Fruit fly (Drosophila melanogaster) whole organism, embryonic: ENCODE data around the gene eIF4E7.

Experiments
- Atf-2 ChIP-seq: fragments of 200-800 bp; sonication (Bioruptor generic); optimal IDR thresholded peaks from 2 replicates; lab custom pipeline; 2016; ENCODE audit warnings: missing biosample characterization, missing genetic modification characterization
- Bteb2 ChIP-seq: fragments of 200-800 bp; sonication (Bioruptor generic); optimal IDR thresholded peaks from 2 replicates; lab custom pipeline; 2016; ENCODE audit warnings: missing biosample characterization, missing genetic modification characterization
- CG10366 ChIP-seq: fragments of 200-800 bp; sonication (Bioruptor generic); IDR thresholded peaks from 2 replicates; pipeline ENCODE4 v1.3.6; 2022; ENCODE audit warnings: missing biosample characterization, missing genetic modification characterization
- CG10654 ChIP-seq: fragments of 200-800 bp; sonication (Bioruptor generic); optimal IDR thresholded peaks from 2 replicates; lab custom pipeline; 2016; ENCODE audit warnings: missing biosample characterization, missing genetic modification characterization
- CG12236 ChIP-seq: fragments of 200-800 bp; sonication (Bioruptor generic); optimal IDR thresholded peaks from 2 replicates; lab custom pipeline; 2016; ENCODE audit warnings: missing biosample characterization, missing genetic modification characterization
- CG13894 ChIP-seq: fragments of 200-800 bp; sonication (Bioruptor generic); optimal IDR thresholded peaks from 3 replicates; lab custom pipeline; 2018; ENCODE audit warnings: missing biosample characterization, mild to moderate bottlenecking, missing genetic modification characterization, moderate library complexity
- CG1529 ChIP-seq: fragments of 200-800 bp; sonication (Bioruptor generic); optimal IDR thresholded peaks from 3 replicates; lab custom pipeline; 2018; ENCODE audit warnings: missing biosample characterization, missing genetic modification characterization
- CG1647 ChIP-seq: fragments of 200-800 bp; sonication (Bioruptor generic); optimal IDR thresholded peaks from 3 replicates; lab custom pipeline; 2016; ENCODE audit warnings: missing biosample characterization, missing genetic modification characterization
- CG16863 ChIP-seq: fragments of 200-800 bp; sonication (Bioruptor generic); optimal IDR thresholded peaks from 3 replicates; lab custom pipeline; 2016; ENCODE audit warnings: missing biosample characterization, missing genetic modification characterization
- CG17359 ChIP-seq: fragments of 200-800 bp; sonication (Bioruptor generic); optimal IDR thresholded peaks from 3 replicates; lab custom pipeline; 2018; ENCODE audit warnings: missing biosample characterization, mild to moderate bottlenecking, missing genetic modification characterization, moderate library complexity
- CG2116 ChIP-seq: fragments of 200-800 bp; sonication (Bioruptor generic); optimal IDR thresholded peaks from 3 replicates; lab custom pipeline; 2018; ENCODE audit warnings: missing biosample characterization, mild to moderate bottlenecking, missing genetic modification characterization
- CG2889 ChIP-seq: fragments of 200-800 bp; sonication (Bioruptor generic); IDR thresholded peaks from 3 replicates; pipeline ENCODE4 v1.3.6; 2022; ENCODE audit warnings: missing biosample characterization, missing genetic modification characterization
- CG30403 ChIP-seq: fragments of 200-800 bp; sonication (Bioruptor generic); optimal IDR thresholded peaks from 3 replicates; lab custom pipeline; 2016; ENCODE audit warnings: missing biosample characterization, missing genetic modification characterization
- CG32532 ChIP-seq: fragments of 200-800 bp; sonication (Bioruptor generic); IDR thresholded peaks from 2 replicates; pipeline ENCODE4 v1.3.6; 2022; ENCODE audit warnings: missing biosample characterization, missing genetic modification characterization
- CG33213 ChIP-seq: fragments of 200-800 bp; sonication (Bioruptor generic); optimal IDR thresholded peaks from 3 replicates; lab custom pipeline; 2016; ENCODE audit warnings: missing biosample characterization, missing genetic modification characterization
- CG7357 ChIP-seq: fragments of 200-800 bp; sonication (Bioruptor generic); IDR thresholded peaks from 3 replicates; pipeline ENCODE4 v1.3.6; 2022; ENCODE audit warnings: missing biosample characterization, missing genetic modification characterization
- CG8290 ChIP-seq, 3 experiments: fragments of 200-800 bp; sonication (Bioruptor generic); optimal IDR thresholded peaks; 2 replicates each; lab custom pipeline; 2016 to 2019; ENCODE audit warnings: missing biosample characterization in 3 of 3, missing genetic modification characterization in 3 of 3, mild to moderate bottlenecking in 2 of 3, moderate library complexity in 1 of 3
- CG9932 ChIP-seq: fragments of 200-800 bp; sonication (Bioruptor generic); IDR thresholded peaks from 2 replicates; pipeline ENCODE4 v1.3.6; 2022; ENCODE audit warnings: missing biosample characterization, missing genetic modification characterization
- CTCF ChIP-seq: fragments of 200-800 bp; sonication (Bioruptor generic); optimal IDR thresholded peaks from 2 replicates; lab custom pipeline; 2017; ENCODE audit warnings: missing biosample characterization, mild to moderate bottlenecking, missing genetic modification characterization, moderate library complexity
- Camta ChIP-seq: fragments of 200-800 bp; sonication (Bioruptor generic); optimal IDR thresholded peaks from 2 replicates; lab custom pipeline; 2016; ENCODE audit warnings: missing biosample characterization, missing genetic modification characterization
- Chrac-16 ChIP-seq: fragments of 200-800 bp; sonication (Bioruptor generic); optimal IDR thresholded peaks from 3 replicates; lab custom pipeline; 2016; ENCODE audit warnings: missing biosample characterization, missing genetic modification characterization
- Dad ChIP-seq: fragments of 200-800 bp; sonication (Bioruptor generic); optimal IDR thresholded peaks from 3 replicates; lab custom pipeline; 2016; ENCODE audit warnings: missing biosample characterization, missing genetic modification characterization
- Dek ChIP-seq: fragments of 200-800 bp; sonication (Bioruptor generic); optimal IDR thresholded peaks from 3 replicates; lab custom pipeline; 2019; ENCODE audit warnings: missing biosample characterization, mild to moderate bottlenecking, missing genetic modification characterization, moderate library complexity
- Dfd ChIP-seq, 2 experiments: fragments of >200 bp; optimal IDR thresholded peaks; 2 replicates each; lab custom pipeline; 2017; ENCODE audit warnings: missing biosample characterization in 2 of 2, missing genetic modification characterization in 2 of 2
- Doc2 ChIP-seq: fragments of 200-800 bp; sonication (Bioruptor generic); IDR thresholded peaks from 2 replicates; pipeline ENCODE4 v1.3.6; 2022; ENCODE audit warnings: missing biosample characterization, missing genetic modification characterization
- Eip74EF ChIP-seq, 2 experiments: fragments of 200-800 bp in 1 of 2; fragments of >200 bp in 1 of 2; sonication (Bioruptor generic) in 1 of 2; optimal IDR thresholded peaks; 2 replicates each; lab custom pipeline; 2017 to 2019; ENCODE audit warnings: missing biosample characterization in 2 of 2, missing genetic modification characterization in 2 of 2, mild to moderate bottlenecking in 1 of 2, moderate library complexity in 1 of 2
- Jarid2 ChIP-seq: fragments of 200-800 bp; sonication (Bioruptor generic); optimal IDR thresholded peaks from 3 replicates; lab custom pipeline; 2017; ENCODE audit warnings: mild to moderate bottlenecking, missing biosample characterization, missing genetic modification reagents, missing genetic modification characterization
- Lim3 ChIP-seq: fragments of 200-800 bp; sonication (Bioruptor generic); IDR thresholded peaks from 2 replicates; pipeline ENCODE4 v1.3.6; 2022; ENCODE audit warnings: missing biosample characterization, missing genetic modification characterization
- Mad ChIP-seq: fragments of 200-800 bp; sonication (Bioruptor generic); optimal IDR thresholded peaks from 2 replicates; lab custom pipeline; 2016; ENCODE audit warnings: missing biosample characterization, missing genetic modification characterization
- Meics ChIP-seq: fragments of 200-800 bp; sonication (Bioruptor generic); optimal IDR thresholded peaks from 2 replicates; lab custom pipeline; 2017; ENCODE audit warnings: missing biosample characterization, mild to moderate bottlenecking, missing genetic modification characterization
- Nf-YB ChIP-seq: fragments of 200-800 bp; sonication (Bioruptor generic); optimal IDR thresholded peaks from 3 replicates; lab custom pipeline; 2019; ENCODE audit warnings: missing biosample characterization, mild to moderate bottlenecking, missing genetic modification characterization, moderate library complexity
- Ssrp ChIP-seq: fragments of 200-800 bp; sonication (Bioruptor generic); optimal IDR thresholded peaks from 2 replicates; lab custom pipeline; 2018; ENCODE audit warnings: missing biosample characterization, mild to moderate bottlenecking, missing genetic modification characterization, moderate library complexity
- Usf ChIP-seq: fragments of 200-800 bp; sonication (Bioruptor generic); optimal IDR thresholded peaks from 2 replicates; lab custom pipeline; 2017; ENCODE audit warnings: missing genotype, missing biosample characterization, missing genetic modification characterization
- Vsx1 ChIP-seq: fragments of 200-800 bp; sonication (Bioruptor generic); optimal IDR thresholded peaks from 2 replicates; lab custom pipeline; 2017; ENCODE audit warnings: missing biosample characterization, mild to moderate bottlenecking, missing genetic modification characterization, missing genetic modification reagents
- Xbp1 ChIP-seq: fragments of 200-800 bp; sonication (Bioruptor generic); optimal IDR thresholded peaks from 3 replicates; lab custom pipeline; 2016; ENCODE audit warnings: missing biosample characterization, mild to moderate bottlenecking, missing genetic modification characterization
- chinmo ChIP-seq: fragments of 200-800 bp; sonication (Bioruptor generic); IDR thresholded peaks from 4 replicates; pipeline ENCODE4 v1.3.6; 2022; ENCODE audit warnings: missing biosample characterization, missing genetic modification characterization; ENCODE audit not compliant: partially characterized antibody
- corto ChIP-seq: fragments of 200-800 bp; sonication (Bioruptor generic); optimal IDR thresholded peaks from 2 replicates; lab custom pipeline; 2016; ENCODE audit warnings: missing biosample characterization, mild to moderate bottlenecking, missing genetic modification characterization, moderate library complexity
- disco-r ChIP-seq: fragments of 200-800 bp; sonication (Bioruptor generic); optimal IDR thresholded peaks from 2 replicates; lab custom pipeline; 2016; ENCODE audit warnings: missing biosample characterization, missing genetic modification characterization
- dm ChIP-seq: fragments of 200-800 bp; sonication (Bioruptor generic); optimal IDR thresholded peaks from 3 replicates; lab custom pipeline; 2016; ENCODE audit warnings: missing biosample characterization, missing genetic modification characterization
- dmrt11E ChIP-seq: fragments of 200-800 bp; sonication (Bioruptor generic); optimal IDR thresholded peaks from 3 replicates; lab custom pipeline; 2018; ENCODE audit warnings: missing biosample characterization, mild to moderate bottlenecking, missing genetic modification characterization, moderate library complexity
- grn ChIP-seq: fragments of 200-800 bp; sonication (Bioruptor generic); optimal IDR thresholded peaks from 3 replicates; lab custom pipeline; 2017; ENCODE audit warnings: missing biosample characterization, missing genetic modification characterization
- ham ChIP-seq: fragments of 200-800 bp; sonication (Bioruptor generic); IDR thresholded peaks from 2 replicates; pipeline ENCODE4 v1.3.6; 2022; ENCODE audit warnings: missing biosample characterization, missing genetic modification characterization
- klu ChIP-seq: fragments of 200-800 bp; sonication (Bioruptor generic); IDR thresholded peaks from 2 replicates; pipeline ENCODE4 v1.3.6; 2022; ENCODE audit warnings: missing biosample characterization, missing genetic modification characterization
- mld ChIP-seq: fragments of 200-800 bp; sonication (Bioruptor generic); IDR thresholded peaks from 3 replicates; pipeline ENCODE4 v1.3.6; 2022; ENCODE audit warnings: missing biosample characterization, missing genetic modification characterization; ENCODE audit not compliant: partially characterized antibody
- pho ChIP-seq: fragments of 200-800 bp; sonication (Bioruptor generic); optimal IDR thresholded peaks from 2 replicates; lab custom pipeline; 2016; ENCODE audit warnings: missing biosample characterization, missing genetic modification characterization
- repo ChIP-seq: fragments of 200-800 bp; sonication (Bioruptor generic); optimal IDR thresholded peaks from 2 replicates; lab custom pipeline; 2016; ENCODE audit warnings: missing biosample characterization, missing genetic modification characterization
- run ChIP-seq: fragments of 200-800 bp; sonication (Bioruptor generic); optimal IDR thresholded peaks from 3 replicates; lab custom pipeline; 2018; ENCODE audit warnings: missing biosample characterization, mild to moderate bottlenecking, missing genetic modification characterization
- stc ChIP-seq: fragments of 200-800 bp; sonication (Bioruptor generic); IDR thresholded peaks from 2 replicates; pipeline ENCODE4 v1.3.6; 2022; ENCODE audit warnings: missing biosample characterization, missing genetic modification characterization
- vvl ChIP-seq: fragments of 200-800 bp; sonication (Bioruptor generic); IDR thresholded peaks from 2 replicates; pipeline ENCODE4 v1.3.6; 2022; ENCODE audit warnings: missing biosample characterization, missing genetic modification characterization
- wek ChIP-seq: fragments of 200-800 bp; sonication (Bioruptor generic); optimal IDR thresholded peaks from 3 replicates; lab custom pipeline; 2018; ENCODE audit warnings: missing biosample characterization, mild to moderate bottlenecking, missing genetic modification characterization, moderate library complexity
- z ChIP-seq: fragments of 200-800 bp; sonication (Bioruptor generic); IDR thresholded peaks from 3 replicates; pipeline ENCODE4 v1.3.6; 2022; ENCODE audit warnings: missing biosample characterization, missing genetic modification characterization
- zfh1 ChIP-seq: fragments of 200-800 bp; sonication (Bioruptor generic); IDR thresholded peaks from 3 replicates; pipeline ENCODE4 v1.3.6; 2022; ENCODE audit warnings: missing biosample characterization, missing genetic modification characterization

Gene eIF4E7

DNA sequence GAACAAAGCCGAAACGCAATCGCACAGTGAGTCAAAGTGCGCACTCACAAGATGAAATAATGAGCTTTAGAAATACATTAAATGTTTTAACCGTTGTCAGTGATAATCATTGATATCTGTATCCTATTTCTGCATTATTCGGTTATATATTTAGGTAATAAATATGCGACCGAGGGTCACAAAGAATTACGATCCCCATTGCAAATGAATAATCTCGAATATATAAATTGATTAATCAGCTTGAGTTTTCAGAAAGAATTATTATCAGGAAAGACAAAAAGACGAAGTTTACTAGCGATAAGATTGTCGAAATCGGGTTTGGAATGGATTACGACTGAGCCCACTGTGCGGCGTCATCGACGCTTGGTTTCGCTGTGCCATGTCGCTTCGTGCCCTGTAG is 8.8 kb upstream of the eIF4E7 start (continued):
- no peak for TF ChIP-seq CG10366 (GFP tag; lab: Robert Waterston, UW)
- no peak for TF ChIP-seq corto (GFP tag; lab: Kevin White, UChicago)
- TF ChIP-seq pho (GFP tag; lab: Kevin White, UChicago) = peak; percentile 4
- TF ChIP-seq Ssrp (tag; lab: Kevin White, UChicago) = peak; percentile 1
- TF ChIP-seq Xbp1 (GFP tag; lab: Kevin White, UChicago) = no peak
- TF ChIP-seq Meics (GFP tag; lab: Kevin White, UChicago) = peak; percentile 74
- no peak for TF ChIP-seq CG2889
- no peak for TF ChIP-seq CG10654
- no peak for TF ChIP-seq Doc2
- no peak for TF ChIP-seq CTCF (GFP tag; lab: Kevin White, UChicago)
- no peak for TF ChIP-seq CG2116 (GFP tag; lab: Kevin White, UChicago)
- TF ChIP-seq CG13894 (tag; lab: Kevin White, UChicago) = no peak
- TF ChIP-seq disco-r (GFP tag; lab: Kevin White, UChicago) = no peak
- peak; percentile 38; the same call in 1 of the 2 replicates for TF ChIP-seq CG9932 (GFP tag; lab: Robert Waterston, UW)
- TF ChIP-seq vvl (GFP tag; lab: Robert Waterston, UW) = peak; percentile 34; the same call in 1 of the 2 replicates
- TF ChIP-seq Camta (GFP tag; lab: Kevin White, UChicago) = no peak
- TF ChIP-seq Dad (GFP tag; lab: Kevin White, UChicago) = no peak
- no peak for TF ChIP-seq grn (GFP tag; lab: Kevin White, UChicago)
- TF ChIP-seq Chrac-16 (GFP tag; lab: Kevin White, UChicago) = no peak
- no peak for TF ChIP-seq repo
- no peak for TF ChIP-seq chinmo (GFP tag; lab: Robert Waterston, UW)
- TF ChIP-seq run (tag; lab: Kevin White, UChicago) = no peak
- TF ChIP-seq Mad (GFP tag; lab: Kevin White, UChicago) = no peak
- no peak for TF ChIP-seq Lim3 (GFP tag; lab: Robert Waterston, UW)
- no peak for TF ChIP-seq CG12236 (GFP tag; lab: Kevin White, UChicago)
- no peak for TF ChIP-seq Dfd (GFP tag; optimal IDR thresholded peaks at IDR 0.05; lab: Kevin White, UChicago)
- TF ChIP-seq Nf-YB (GFP tag; lab: Kevin White, UChicago) = no peak
- peak; percentile 39 for TF ChIP-seq Dek (tag; lab: Kevin White, UChicago)
- TF ChIP-seq Usf (GFP tag; lab: Kevin White, UChicago) = peak; percentile 7
- TF ChIP-seq zfh1 = no peak
- TF ChIP-seq Eip74EF (GFP tag; optimal IDR thresholded peaks at IDR 0.05; lab: Kevin White, UChicago) = peak in 1 of 2 experiments; percentile 31
- no peak for TF ChIP-seq klu
- TF ChIP-seq mld (GFP tag; lab: Robert Waterston, UW) = no peak
- no peak for TF ChIP-seq CG1647 (GFP tag; lab: Kevin White, UChicago)
- TF ChIP-seq Bteb2 (GFP tag; lab: Kevin White, UChicago) = no peak
- TF ChIP-seq Jarid2 (GFP tag; lab: Kevin White, UChicago) = peak; percentile 3
- peak; percentile 27 for TF ChIP-seq dmrt11E (tag; lab: Kevin White, UChicago)
- TF ChIP-seq wek (GFP tag; lab: Kevin White, UChicago) = no peak
- no peak for TF ChIP-seq CG7357
- no peak for TF ChIP-seq CG17359 (tag; lab: Kevin White, UChicago)
- no peak for TF ChIP-seq stc (GFP tag; lab: Robert Waterston, UW)
- TF ChIP-seq dm = no peak
- TF ChIP-seq Atf-2 (GFP tag; lab: Kevin White, UChicago) = peak; percentile 12
- no peak for TF ChIP-seq CG1529 (GFP tag; lab: Kevin White, UChicago)
- no peak for TF ChIP-seq Vsx1 (GFP tag; lab: Kevin White, UChicago)
- TF ChIP-seq CG8290 (GFP tag; optimal IDR thresholded peaks at IDR 0.05; lab: Kevin White, UChicago) = no peak
- peak in 1 of 2 experiments; percentile 8 for TF ChIP-seq CG8290 (tag; optimal IDR thresholded peaks at IDR 0.05; lab: Kevin White, UChicago)
- no peak for TF ChIP-seq CG33213 (GFP tag; lab: Kevin White, UChicago)
- TF ChIP-seq CG16863 = no peak
- peak; percentile 34 for TF ChIP-seq CG32532
- no peak for TF ChIP-seq z (GFP tag; lab: Robert Waterston, UW)
- peak; percentile 70 for TF ChIP-seq CG30403 (GFP tag; lab: Kevin White, UChicago)
- TF ChIP-seq ham (GFP tag; lab: Robert Waterston, UW) = no peak
